Worm (Caenorhabditis elegans) whole organism, L1 larva: Measurements from ENCODE around the gene F28F9.2.

Experiments
- C04F5.9 ChIP-seq: sonication (generic microtip); optimal IDR thresholded peaks from 2 replicates; lab custom pipeline; 2016; ENCODE audit warnings: missing genetic modification characterization, missing compliant biosample characterization
- C34B4.2 ChIP-seq: sonication (generic microtip); optimal IDR thresholded peaks from 2 replicates; lab custom pipeline; 2017; ENCODE audit warnings: mild to moderate bottlenecking, missing genetic modification characterization, missing compliant biosample characterization
- Y116A8C.19 ChIP-seq: sonication (generic microtip); optimal IDR thresholded peaks from 2 replicates; lab custom pipeline; 2016; ENCODE audit warnings: missing compliant biosample characterization, missing genetic modification characterization, borderline replicate concordance
- ama-1 ChIP-seq: fragments of 150-350 bp; optimal IDR thresholded peaks from 2 replicates; lab custom pipeline; 2014
- blmp-1 ChIP-seq: fragments of 150-350 bp; optimal IDR thresholded peaks from 2 replicates; lab custom pipeline; 2014; ENCODE audit warnings: missing biosample characterization, missing genetic modification characterization
- ceh-82 ChIP-seq, 3 experiments: fragments of 150-350 bp in 1 of 3; sonication (generic microtip) in 2 of 3; optimal IDR thresholded peaks; 2 replicates each; lab custom pipeline; 2014 to 2017; ENCODE audit warnings: missing biosample characterization in 3 of 3, missing genetic modification characterization in 3 of 3
- ceh-88 ChIP-seq: fragments of 200-800 bp; sonication (Bioruptor generic); IDR thresholded peaks from 2 replicates; pipeline ENCODE4 v1.3.6; 2022; ENCODE audit warnings: missing genetic modification characterization, missing compliant biosample characterization
- ces-1 ChIP-seq: fragments of 150-350 bp; optimal IDR thresholded peaks from 2 replicates; lab custom pipeline; 2014; ENCODE audit warnings: missing biosample characterization, missing genetic modification reagents, missing genetic modification characterization
- dpl-1 ChIP-seq, 3 experiments: fragments of 150-350 bp in 2 of 3; sonication (generic microtip) in 1 of 3; optimal IDR thresholded peaks; 2 replicates each; lab custom pipeline; 2014 to 2017; ENCODE audit warnings: missing biosample characterization in 3 of 3, missing genetic modification characterization in 3 of 3, missing genetic modification reagents in 3 of 3
- dsc-1 ChIP-seq: sonication (generic microtip); optimal IDR thresholded peaks from 2 replicates; lab custom pipeline; 2016; ENCODE audit warnings: mild to moderate bottlenecking, missing genetic modification characterization, missing compliant biosample characterization
- efl-1 ChIP-seq, 4 experiments: fragments of 150-350 bp; optimal IDR thresholded peaks in 3 of 4; peaks in 1 of 4; 1 replicate in 1 of 4; 2 replicates in 3 of 4; lab custom pipeline; 2014; ENCODE audit warnings: missing biosample characterization in 2 of 4, missing genetic modification characterization in 2 of 4, missing genetic modification reagents in 2 of 4
- egl-27 ChIP-seq, 2 experiments: fragments of 150-350 bp in 1 of 2; sonication (generic microtip); optimal IDR thresholded peaks; 3 replicates each; lab custom pipeline; 2017 to 2018; ENCODE audit warnings: missing biosample characterization in 2 of 2, missing genetic modification characterization in 2 of 2, missing genetic modification reagents in 2 of 2
- elt-2 ChIP-seq: sonication (generic microtip); optimal IDR thresholded peaks from 2 replicates; lab custom pipeline; 2016; ENCODE audit warnings: missing genetic modification characterization, mild to moderate bottlenecking, inconsistent platforms, missing compliant biosample characterization, missing genetic modification reagents
- elt-3 ChIP-seq, 6 experiments: fragments of 150-350 bp in 1 of 6; sonication (generic microtip); optimal IDR thresholded peaks; 2 replicates each; lab custom pipeline; 2017 to 2018; ENCODE audit warnings: missing biosample characterization in 6 of 6, missing genetic modification characterization in 6 of 6, inconsistent platforms in 1 of 6
- ets-5 ChIP-seq: fragments of 200-800 bp; sonication (Bioruptor generic); IDR thresholded peaks from 2 replicates; pipeline ENCODE4 v1.3.6; 2022; ENCODE audit warnings: missing genetic modification characterization, missing compliant biosample characterization
- fkh-8 ChIP-seq: sonication (generic microtip); optimal IDR thresholded peaks from 2 replicates; lab custom pipeline; 2016; ENCODE audit warnings: mild to moderate bottlenecking, missing genetic modification characterization, missing compliant biosample characterization
- irx-1 ChIP-seq: sonication (generic microtip); optimal IDR thresholded peaks from 2 replicates; lab custom pipeline; 2016; ENCODE audit warnings: missing genetic modification characterization, missing compliant biosample characterization
- lin-13 ChIP-seq: fragments of 150-350 bp; optimal IDR thresholded peaks from 2 replicates; lab custom pipeline; 2014; ENCODE audit warnings: missing biosample characterization, missing genetic modification reagents, missing genetic modification characterization
- lin-14 ChIP-seq: fragments of 200-800 bp; sonication (Bioruptor generic); optimal IDR thresholded peaks from 2 replicates; lab custom pipeline; 2018; ENCODE audit warnings: mild to moderate bottlenecking, missing genetic modification characterization, moderate library complexity, missing compliant biosample characterization
- lin-35 ChIP-seq, 2 experiments: fragments of 150-350 bp; optimal IDR thresholded peaks; 2 replicates each; lab custom pipeline; 2014; ENCODE audit warnings: missing biosample characterization in 2 of 2, missing genetic modification characterization in 2 of 2, missing genetic modification reagents in 2 of 2
- lin-39 ChIP-seq: fragments of 150-350 bp; optimal IDR thresholded peaks from 2 replicates; lab custom pipeline; 2014; ENCODE audit warnings: missing biosample characterization, missing genetic modification reagents, missing genetic modification characterization
- lsy-2 ChIP-seq, 2 experiments: fragments of 150-350 bp; optimal IDR thresholded peaks; 2 replicates each; lab custom pipeline; 2014; ENCODE audit warnings: missing biosample characterization in 2 of 2, missing genetic modification characterization in 2 of 2
- mdl-1 ChIP-seq, 2 experiments: fragments of 150-350 bp; optimal IDR thresholded peaks; 2 replicates each; lab custom pipeline; 2014 to 2017; ENCODE audit warnings: missing biosample characterization in 2 of 2, missing genetic modification characterization in 2 of 2, inconsistent platforms in 1 of 2
- nhr-12 ChIP-seq: sonication (generic microtip); optimal IDR thresholded peaks from 2 replicates; lab custom pipeline; 2017; ENCODE audit warnings: missing biosample characterization, missing genetic modification characterization
- nhr-237 ChIP-seq: fragments of 150-350 bp; optimal IDR thresholded peaks from 2 replicates; lab custom pipeline; 2014; ENCODE audit warnings: missing biosample characterization, missing genetic modification characterization
- nhr-28 ChIP-seq: fragments of 150-350 bp; optimal IDR thresholded peaks from 2 replicates; lab custom pipeline; 2014; ENCODE audit warnings: missing biosample characterization, missing genetic modification characterization
- nhr-47 ChIP-seq: sonication (generic microtip); optimal IDR thresholded peaks from 2 replicates; lab custom pipeline; 2016; ENCODE audit warnings: mild to moderate bottlenecking, missing genetic modification characterization, moderate library complexity, missing compliant biosample characterization
- nhr-84 ChIP-seq: sonication (generic microtip); optimal IDR thresholded peaks from 2 replicates; lab custom pipeline; 2017; ENCODE audit warnings: missing biosample characterization, missing genetic modification characterization
- nhr-85 ChIP-seq: sonication (generic microtip); peaks from one replicate; lab custom pipeline; 2016; ENCODE audit warnings: missing genetic modification characterization, inconsistent platforms, missing compliant biosample characterization
- nhr-90 ChIP-seq: sonication (generic microtip); optimal IDR thresholded peaks from 2 replicates; lab custom pipeline; 2016; ENCODE audit warnings: mild to moderate bottlenecking, missing genetic modification characterization, missing compliant biosample characterization; ENCODE audit not compliant: poor library complexity
- pax-3 ChIP-seq: fragments of 200-800 bp; sonication (Bioruptor generic); optimal IDR thresholded peaks from 2 replicates; lab custom pipeline; 2018; ENCODE audit warnings: mild to moderate bottlenecking, missing genetic modification characterization, moderate library complexity, missing compliant biosample characterization
- pqm-1 ChIP-seq: sonication (generic microtip); optimal IDR thresholded peaks from 3 replicates; lab custom pipeline; 2017; ENCODE audit warnings: missing biosample characterization, missing genetic modification characterization
- rnt-1 ChIP-seq: sonication (generic microtip); optimal IDR thresholded peaks from 2 replicates; lab custom pipeline; 2016; ENCODE audit warnings: mild to moderate bottlenecking, missing genetic modification characterization, moderate library complexity, missing compliant biosample characterization
- skn-1 ChIP-seq: fragments of 150-350 bp; optimal IDR thresholded peaks from 2 replicates; lab custom pipeline; 2014; ENCODE audit warnings: missing biosample characterization, missing genetic modification characterization
- snu-23 ChIP-seq: sonication (generic microtip); optimal IDR thresholded peaks from 2 replicates; lab custom pipeline; 2016; ENCODE audit warnings: missing genetic modification characterization, missing compliant biosample characterization
- sox-4 ChIP-seq: sonication (generic microtip); optimal IDR thresholded peaks from 2 replicates; lab custom pipeline; 2016; ENCODE audit warnings: missing genetic modification characterization, missing compliant biosample characterization
- swsn-7 ChIP-seq: sonication (generic microtip); optimal IDR thresholded peaks from 2 replicates; lab custom pipeline; 2016; ENCODE audit warnings: missing genetic modification characterization, missing compliant biosample characterization
- tbx-2 ChIP-seq: sonication (generic microtip); optimal IDR thresholded peaks from 2 replicates; lab custom pipeline; 2016; ENCODE audit warnings: missing genetic modification characterization, missing compliant biosample characterization
- tlp-1 ChIP-seq: fragments of 150-350 bp; optimal IDR thresholded peaks from 2 replicates; lab custom pipeline; 2014; ENCODE audit warnings: missing biosample characterization, missing genetic modification characterization
- unc-98 ChIP-seq: fragments of 200-800 bp; sonication (Bioruptor generic); IDR thresholded peaks from 2 replicates; pipeline ENCODE4 v1.3.6; 2022; ENCODE audit warnings: missing genetic modification characterization, missing compliant biosample characterization
- zag-1 ChIP-seq: fragments of 150-350 bp; optimal IDR thresholded peaks from 2 replicates; lab custom pipeline; 2014; ENCODE audit warnings: missing biosample characterization, missing genetic modification characterization
- ztf-11 ChIP-seq, 2 experiments: sonication (generic microtip); optimal IDR thresholded peaks; 2 replicates each; lab custom pipeline; 2016 to 2017; ENCODE audit warnings: missing genetic modification characterization in 2 of 2, missing biosample characterization in 1 of 2, missing compliant biosample characterization in 1 of 2

Gene F28F9.2

ce11 chrIV:3832040-3832439 lies 7.5 kb upstream of the F28F9.2 start (continued):
- no peak for TF ChIP-seq efl-1 (optimal IDR thresholded peaks at IDR 0.05; lab: Kevin White, UChicago)
- TF ChIP-seq efl-1 (GFP tag; optimal IDR thresholded peaks at IDR 0.05 in 1 of 2; lab: Kevin White, UChicago): peak in 1 of 2 experiments; percentile 73
- TF ChIP-seq elt-2 (tag; lab: Kevin White, UChicago): no peak
- TF ChIP-seq lin-35 (GFP tag; optimal IDR thresholded peaks at IDR 0.05; lab: Kevin White, UChicago): no peak

DNA sequence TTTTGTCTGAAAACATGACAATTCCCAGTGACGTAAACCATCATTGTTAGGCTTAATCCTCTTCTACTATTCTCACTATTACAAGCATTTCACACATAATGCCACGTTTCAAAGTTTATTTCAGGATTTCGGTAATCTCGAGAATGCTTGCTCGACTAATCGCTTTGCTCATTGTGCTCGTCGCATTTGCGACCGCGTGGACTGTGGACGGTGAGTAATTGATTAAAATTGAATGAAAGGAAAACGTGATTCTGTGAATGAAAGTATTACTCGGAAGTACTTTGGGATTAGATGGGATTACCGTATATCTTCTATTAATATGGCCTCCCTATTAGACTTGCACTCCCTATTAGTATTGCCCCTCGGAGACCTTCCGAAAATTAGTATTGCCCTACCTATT lies 5.7 kb upstream of the F28F9.2 start:
- TF ChIP-seq ztf-11 (tag; optimal IDR thresholded peaks at IDR 0.05; lab: Kevin White, UChicago): no peak
- TF ChIP-seq nhr-85: no peak
- TF ChIP-seq mdl-1 (tag; optimal IDR thresholded peaks at IDR 0.05; lab: Kevin White, UChicago): no peak
- no peak for TF ChIP-seq tbx-2
- no peak for TF ChIP-seq nhr-47
- no peak for TF ChIP-seq lsy-2 (tag; optimal IDR thresholded peaks at IDR 0.05; lab: Kevin White, UChicago)
- no peak for TF ChIP-seq tlp-1 (tag; lab: Kevin White, UChicago)
- no peak for TF ChIP-seq Y116A8C.19
- TF ChIP-seq efl-1 (optimal IDR thresholded peaks at IDR 0.05; lab: Kevin White, UChicago): no peak
- TF ChIP-seq efl-1 (GFP tag; optimal IDR thresholded peaks at IDR 0.05 in 1 of 2; lab: Kevin White, UChicago): peak in 1 of 2 experiments; percentile 4
- no peak for TF ChIP-seq lin-14 (GFP tag; lab: Kevin White, UChicago)
- no peak for TF ChIP-seq ets-5 (GFP tag; lab: Robert Waterston, UW)
- TF ChIP-seq rnt-1: no peak
- TF ChIP-seq egl-27 (tag; optimal IDR thresholded peaks at IDR 0.05; lab: Kevin White, UChicago): no peak
- no peak for TF ChIP-seq lin-13
- TF ChIP-seq elt-3 (tag; optimal IDR thresholded peaks at IDR 0.05; lab: Kevin White, UChicago): no peak
- no peak for TF ChIP-seq ceh-88 (GFP tag; lab: Robert Waterston, UW)
- no peak for TF ChIP-seq nhr-237 (tag; lab: Kevin White, UChicago)
- TF ChIP-seq swsn-7 (tag; lab: Kevin White, UChicago): no peak
- no peak for TF ChIP-seq zag-1 (tag; lab: Kevin White, UChicago)
- TF ChIP-seq fkh-8: peak; percentile 24
- TF ChIP-seq unc-98: no peak
- TF ChIP-seq nhr-84 (tag; lab: Kevin White, UChicago): no peak
- TF ChIP-seq pqm-1: no peak
- TF ChIP-seq C34B4.2: no peak
- no peak for TF ChIP-seq skn-1 (tag; lab: Kevin White, UChicago)
- no peak for TF ChIP-seq irx-1 (tag; lab: Kevin White, UChicago)
- TF ChIP-seq C04F5.9 (tag; lab: Kevin White, UChicago): no peak
- TF ChIP-seq dpl-1 (GFP tag; optimal IDR thresholded peaks at IDR 0.05; lab: Kevin White, UChicago): no peak
- TF ChIP-seq nhr-12: no peak
- TF ChIP-seq lin-39 (tag; lab: Kevin White, UChicago): no peak
- no peak for TF ChIP-seq ceh-82 (tag; optimal IDR thresholded peaks at IDR 0.05; lab: Kevin White, UChicago)
- TF ChIP-seq ama-1 (lab: Kevin White, UChicago): no peak
- TF ChIP-seq sox-4 (tag; lab: Kevin White, UChicago): peak; percentile 42
- peak; percentile 42 for TF ChIP-seq pax-3 (tag; lab: Kevin White, UChicago)
- no peak for TF ChIP-seq nhr-28 (tag; lab: Kevin White, UChicago)
- TF ChIP-seq nhr-90 (tag; lab: Kevin White, UChicago): no peak
- no peak for TF ChIP-seq snu-23
- TF ChIP-seq ces-1 (GFP tag; lab: Kevin White, UChicago): no peak
- no peak for TF ChIP-seq blmp-1 (tag; lab: Kevin White, UChicago)
- peak; percentile 87 for TF ChIP-seq dsc-1 (tag; lab: Kevin White, UChicago)
